Fruit fly (Drosophila melanogaster) whole organism, embryonic: Measurements from ENCODE around the gene Npc2a.
A peak's percentile ranks its signal among the peaks of the same experiment; 100 is the strongest.

Experiments used
- CG10565 ChIP-seq: fragments of 200-800 bp; sonication (Bioruptor generic); optimal IDR thresholded peaks from 3 replicates; lab custom pipeline; 2016; ENCODE audit warnings: missing biosample characterization, mild to moderate bottlenecking, missing genetic modification characterization
- CG11085 ChIP-seq: fragments of 200-800 bp; sonication (Bioruptor generic); IDR thresholded peaks from 2 replicates; pipeline ENCODE4 v1.3.6; 2022; ENCODE audit warnings: missing biosample characterization, missing genetic modification characterization
- CG12071 ChIP-seq: fragments of 200-800 bp; sonication (Bioruptor generic); optimal IDR thresholded peaks from 3 replicates; lab custom pipeline; 2018; ENCODE audit warnings: missing biosample characterization, mild to moderate bottlenecking, missing genetic modification characterization
- CG12104 ChIP-seq: fragments of 200-800 bp; sonication (Bioruptor generic); optimal IDR thresholded peaks from 3 replicates; lab custom pipeline; 2016; ENCODE audit warnings: missing biosample characterization, missing genetic modification characterization
- CG1233 ChIP-seq: fragments of 200-800 bp; sonication (Bioruptor generic); optimal IDR thresholded peaks from 4 replicates; lab custom pipeline; 2018; ENCODE audit warnings: missing biosample characterization, mild to moderate bottlenecking, missing genetic modification characterization
- CG14860 ChIP-seq: fragments of 200-800 bp; sonication (Bioruptor generic); IDR thresholded peaks from 3 replicates; pipeline ENCODE4 v1.3.6; 2022; ENCODE audit warnings: missing biosample characterization, missing genetic modification characterization; ENCODE audit not compliant: partially characterized antibody
- CG15073 ChIP-seq: fragments of 200-800 bp; sonication (Bioruptor generic); optimal IDR thresholded peaks from 2 replicates; lab custom pipeline; 2016; ENCODE audit warnings: missing biosample characterization, missing genetic modification characterization
- CG15269 ChIP-seq: fragments of 200-800 bp; sonication (Bioruptor generic); optimal IDR thresholded peaks from 2 replicates; lab custom pipeline; 2018; ENCODE audit warnings: missing biosample characterization, mild to moderate bottlenecking, missing genetic modification characterization, moderate library complexity
- CG1529 ChIP-seq: fragments of 200-800 bp; sonication (Bioruptor generic); optimal IDR thresholded peaks from 3 replicates; lab custom pipeline; 2018; ENCODE audit warnings: missing biosample characterization, missing genetic modification characterization
- CG1602 ChIP-seq: fragments of 200-800 bp; sonication (Bioruptor generic); optimal IDR thresholded peaks from 3 replicates; lab custom pipeline; 2016; ENCODE audit warnings: missing biosample characterization, missing genetic modification characterization
- CG2129 ChIP-seq: fragments of 200-800 bp; sonication (Bioruptor generic); IDR thresholded peaks from 2 replicates; pipeline ENCODE4 v1.3.6; 2022; ENCODE audit warnings: missing biosample characterization, missing genetic modification characterization; ENCODE audit not compliant: partially characterized antibody
- CG2678 ChIP-seq: fragments of 200-800 bp; sonication (Bioruptor generic); optimal IDR thresholded peaks from 3 replicates; lab custom pipeline; 2019; ENCODE audit warnings: missing biosample characterization, mild to moderate bottlenecking, missing genetic modification characterization, moderate library complexity
- CG2875 ChIP-seq: fragments of 200-800 bp; sonication (Bioruptor generic); optimal IDR thresholded peaks from 2 replicates; lab custom pipeline; 2017; ENCODE audit warnings: missing biosample characterization, mild to moderate bottlenecking, missing genetic modification characterization, missing genetic modification reagents
- CG30403 ChIP-seq: fragments of 200-800 bp; sonication (Bioruptor generic); optimal IDR thresholded peaks from 3 replicates; lab custom pipeline; 2016; ENCODE audit warnings: missing biosample characterization, missing genetic modification characterization
- CG3726 ChIP-seq: fragments of 200-800 bp; sonication (Bioruptor generic); IDR thresholded peaks from 3 replicates; pipeline ENCODE4, ENCODE4 v1.3.6; 2022; ENCODE audit warnings: missing biosample characterization, missing genetic modification characterization
- CG3838 ChIP-seq: fragments of 200-800 bp; sonication (Bioruptor generic); optimal IDR thresholded peaks from 3 replicates; lab custom pipeline; 2016; ENCODE audit warnings: missing biosample characterization, missing genetic modification characterization
- CG4282 ChIP-seq: fragments of 200-800 bp; sonication (Bioruptor generic); optimal IDR thresholded peaks from 2 replicates; lab custom pipeline; 2016; ENCODE audit warnings: missing biosample characterization, missing genetic modification characterization
- CG4404 ChIP-seq: fragments of 200-800 bp; sonication (Bioruptor generic); IDR thresholded peaks from 2 replicates; pipeline ENCODE4 v1.3.6; 2022; ENCODE audit warnings: missing biosample characterization, missing genetic modification characterization
- CG7372 ChIP-seq: fragments of 200-800 bp; sonication (Bioruptor generic); IDR thresholded peaks from 2 replicates; pipeline ENCODE4 v1.3.6; 2022; ENCODE audit warnings: missing biosample characterization, missing genetic modification characterization
- CG8478 ChIP-seq: fragments of >200 bp; optimal IDR thresholded peaks from 2 replicates; lab custom pipeline; 2018
- CTCF ChIP-seq: fragments of 200-800 bp; sonication (Bioruptor generic); optimal IDR thresholded peaks from 2 replicates; lab custom pipeline; 2017; ENCODE audit warnings: missing biosample characterization, mild to moderate bottlenecking, missing genetic modification characterization, moderate library complexity
- Dip3 ChIP-seq: fragments of 200-800 bp; sonication (Bioruptor generic); optimal IDR thresholded peaks from 3 replicates; lab custom pipeline; 2016; ENCODE audit warnings: missing biosample characterization, missing genetic modification characterization
- MTF-1 ChIP-seq: fragments of 200-800 bp; sonication (Bioruptor generic); optimal IDR thresholded peaks from 2 replicates; lab custom pipeline; 2018; ENCODE audit warnings: missing biosample characterization, mild to moderate bottlenecking, missing genetic modification characterization, borderline replicate concordance
- NC2β ChIP-seq: fragments of 200-800 bp; sonication (Bioruptor generic); optimal IDR thresholded peaks from 2 replicates; lab custom pipeline; 2016; ENCODE audit warnings: missing biosample characterization, missing genetic modification characterization
- Poxn ChIP-seq: fragments of 200-800 bp; sonication (Bioruptor generic); IDR thresholded peaks from 2 replicates; pipeline ENCODE4 v1.3.6; 2022; ENCODE audit warnings: missing biosample characterization, missing genetic modification characterization
- Rfx ChIP-seq: fragments of 200-800 bp; sonication (Bioruptor generic); IDR thresholded peaks from 2 replicates; pipeline ENCODE4 v1.3.6; 2022; ENCODE audit warnings: missing biosample characterization, missing genetic modification characterization
- Spps ChIP-seq: fragments of 200-800 bp; sonication (Bioruptor generic); optimal IDR thresholded peaks from 2 replicates; lab custom pipeline; 2018; ENCODE audit warnings: missing biosample characterization, mild to moderate bottlenecking, missing genetic modification characterization
- abd-A ChIP-seq: fragments of 200-800 bp; sonication (Bioruptor generic); optimal IDR thresholded peaks from 3 replicates; lab custom pipeline; 2019; ENCODE audit warnings: missing biosample characterization, mild to moderate bottlenecking, missing genetic modification characterization, moderate library complexity
- bbx ChIP-seq: fragments of 200-800 bp; sonication (Bioruptor generic); IDR thresholded peaks from 2 replicates; pipeline ENCODE4 v1.3.6; 2022; ENCODE audit warnings: missing biosample characterization, missing genetic modification characterization; ENCODE audit not compliant: partially characterized antibody
- bcd ChIP-seq: fragments of 200-800 bp; sonication (Bioruptor generic); optimal IDR thresholded peaks from 2 replicates; lab custom pipeline; 2017; ENCODE audit warnings: missing biosample characterization, mild to moderate bottlenecking, missing genetic modification characterization
- ems ChIP-seq: fragments of 200-800 bp; sonication (Bioruptor generic); optimal IDR thresholded peaks from 3 replicates; lab custom pipeline; 2016; ENCODE audit warnings: missing biosample characterization, missing genetic modification characterization
- en ChIP-seq: fragments of 200-800 bp; sonication (Bioruptor generic); optimal IDR thresholded peaks from 2 replicates; lab custom pipeline; 2016; ENCODE audit warnings: missing biosample characterization, missing genetic modification characterization
- ewg ChIP-seq: fragments of 200-800 bp; sonication (Bioruptor generic); optimal IDR thresholded peaks from 3 replicates; lab custom pipeline; 2017; ENCODE audit warnings: mild to moderate bottlenecking, missing biosample characterization, missing genetic modification reagents, missing genetic modification characterization
- fd3F ChIP-seq: fragments of 200-800 bp; sonication (Bioruptor generic); optimal IDR thresholded peaks from 2 replicates; lab custom pipeline; 2018; ENCODE audit warnings: missing biosample characterization, mild to moderate bottlenecking, missing genetic modification characterization, moderate library complexity
- ftz-f1 ChIP-seq: fragments of 200-800 bp; sonication (Bioruptor generic); optimal IDR thresholded peaks from 2 replicates; lab custom pipeline; 2016; ENCODE audit warnings: missing biosample characterization, missing genetic modification characterization
- gcm2 ChIP-seq: fragments of 200-800 bp; sonication (Bioruptor generic); optimal IDR thresholded peaks from 2 replicates; lab custom pipeline; 2016; ENCODE audit warnings: missing biosample characterization, missing genetic modification characterization
- jigr1 ChIP-seq: fragments of 200-800 bp; sonication (Bioruptor generic); IDR thresholded peaks from 3 replicates; pipeline ENCODE4 v1.3.6; 2022; ENCODE audit warnings: missing biosample characterization, missing genetic modification characterization
- kah ChIP-seq: fragments of 200-800 bp; sonication (Bioruptor generic); optimal IDR thresholded peaks from 2 replicates; lab custom pipeline; 2018; ENCODE audit warnings: missing biosample characterization, mild to moderate bottlenecking, missing genetic modification characterization
- kay ChIP-seq: fragments of 200-800 bp; sonication (Bioruptor generic); optimal IDR thresholded peaks from 2 replicates; lab custom pipeline; 2016; ENCODE audit warnings: missing biosample characterization, missing genetic modification characterization
- mam ChIP-seq: fragments of 200-800 bp; sonication (Bioruptor generic); optimal IDR thresholded peaks from 3 replicates; lab custom pipeline; 2016; ENCODE audit warnings: missing biosample characterization, missing genetic modification characterization
- nmo ChIP-seq: fragments of 200-800 bp; sonication (Bioruptor generic); optimal IDR thresholded peaks from 2 replicates; lab custom pipeline; 2018; ENCODE audit warnings: missing biosample characterization, mild to moderate bottlenecking, missing genetic modification characterization, moderate library complexity
- peb ChIP-seq: fragments of 200-800 bp; sonication (Bioruptor generic); IDR thresholded peaks from 2 replicates; pipeline ENCODE4 v1.3.6; 2022; ENCODE audit warnings: missing biosample characterization, missing genetic modification characterization
- phol ChIP-seq: fragments of 200-800 bp; sonication (Bioruptor generic); optimal IDR thresholded peaks from 3 replicates; lab custom pipeline; 2018; ENCODE audit warnings: missing biosample characterization, mild to moderate bottlenecking, missing genetic modification characterization, moderate library complexity
- prd ChIP-seq, 3 experiments: fragments of >200 bp in 2 of 3; fragments of 200-800 bp in 1 of 3; sonication (Bioruptor generic) in 1 of 3; optimal IDR thresholded peaks in 2 of 3; IDR thresholded peaks in 1 of 3; 2 replicates in 2 of 3; 3 replicates in 1 of 3; pipeline versions ENCODE4 v1.3.6 to Lab custom; 2017 to 2022; ENCODE audit warnings: missing biosample characterization in 1 of 3, missing genetic modification characterization in 1 of 3
- pros ChIP-seq: fragments of 200-800 bp; sonication (Bioruptor generic); optimal IDR thresholded peaks from 3 replicates; lab custom pipeline; 2019; ENCODE audit warnings: missing biosample characterization, mild to moderate bottlenecking, missing genetic modification characterization, moderate library complexity
- schlank ChIP-seq: fragments of 200-800 bp; sonication (Bioruptor generic); optimal IDR thresholded peaks from 2 replicates; lab custom pipeline; 2018; ENCODE audit warnings: missing biosample characterization, mild to moderate bottlenecking, missing genetic modification characterization
- sd ChIP-seq: fragments of 200-800 bp; sonication (Bioruptor generic); optimal IDR thresholded peaks from 3 replicates; lab custom pipeline; 2018; ENCODE audit warnings: missing biosample characterization, mild to moderate bottlenecking, missing genetic modification characterization, moderate library complexity
- sens ChIP-seq: fragments of 200-800 bp; sonication (Bioruptor generic); peaks from one replicate; lab custom pipeline; 2016; ENCODE audit warnings: missing biosample characterization, missing genetic modification characterization
- sim ChIP-seq: fragments of 200-800 bp; sonication (Bioruptor generic); IDR thresholded peaks from 2 replicates; pipeline ENCODE4 v1.3.6; 2022; ENCODE audit warnings: missing biosample characterization, missing genetic modification characterization
- unc-4 ChIP-seq: fragments of 200-800 bp; sonication (Bioruptor generic); IDR thresholded peaks from 2 replicates; pipeline ENCODE4 v1.3.6; 2022; ENCODE audit warnings: missing biosample characterization, missing genetic modification characterization; ENCODE audit not compliant: partially characterized antibody
- wor ChIP-seq: fragments of 200-800 bp; sonication (Bioruptor generic); IDR thresholded peaks from 2 replicates; pipeline ENCODE4 v1.3.6; 2022; ENCODE audit warnings: missing biosample characterization, missing genetic modification characterization

Gene Npc2a

DNA sequence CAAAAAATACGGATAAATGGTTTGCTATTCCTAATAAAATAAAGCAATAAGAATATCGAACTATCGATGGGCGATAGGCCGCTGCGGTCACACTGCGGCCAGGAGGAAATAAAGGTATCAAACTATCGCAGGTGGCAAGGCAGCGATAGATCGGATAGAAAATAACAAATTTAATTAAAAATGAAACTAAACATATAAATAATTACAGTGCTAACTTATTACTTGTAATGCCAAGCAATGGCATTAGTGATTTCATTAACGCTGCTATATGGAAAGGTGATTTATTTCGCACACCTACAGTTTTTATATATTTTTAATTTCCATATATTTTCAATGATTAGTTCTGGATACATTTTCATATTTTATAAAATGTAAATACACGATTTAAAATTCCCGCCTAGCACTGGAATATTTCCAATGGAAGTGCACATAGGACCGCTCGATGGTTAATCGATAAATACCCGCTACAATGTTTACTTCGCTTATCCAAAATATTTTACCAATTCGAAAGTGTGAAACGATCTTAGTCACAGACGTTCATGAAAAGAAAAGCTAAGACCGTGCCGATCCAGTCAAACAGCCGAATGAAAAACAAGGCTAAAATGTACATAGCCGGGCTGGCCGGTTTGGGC lies 7.3 kb upstream of the Npc2a start, which contains the start of the genes CG15356 and CG15362 (continued):
- TF ChIP-seq fd3F (GFP tag; lab: Kevin White, UChicago), result no peak
- peak; percentile 64 for TF ChIP-seq nmo
- no peak for TF ChIP-seq CG3726 (GFP tag; lab: Robert Waterston, UW)
- TF ChIP-seq CG15269 (tag; lab: Kevin White, UChicago), result no peak
- peak; percentile 45 for TF ChIP-seq CG30403
- peak; percentile 94 for TF ChIP-seq CG2129 (GFP tag; lab: Robert Waterston, UW)
- no peak for TF ChIP-seq gcm2 (GFP tag; lab: Kevin White, UChicago)
- TF ChIP-seq phol (tag; lab: Kevin White, UChicago), result peak; percentile 61
- peak; percentile 17 for TF ChIP-seq Dip3 (GFP tag; lab: Kevin White, UChicago)
- TF ChIP-seq Spps (tag; lab: Kevin White, UChicago), result no peak
- peak; percentile 81 for TF ChIP-seq sens
- TF ChIP-seq kah (GFP tag; lab: Kevin White, UChicago), result peak; percentile 53
- no peak for TF ChIP-seq wor (GFP tag; lab: Robert Waterston, UW)
- TF ChIP-seq schlank (tag; lab: Kevin White, UChicago), result no peak
- no peak for TF ChIP-seq CG3838 (GFP tag; lab: Kevin White, UChicago)
- peak; percentile 99 for TF ChIP-seq bbx (GFP tag; lab: Robert Waterston, UW)
- peak; percentile 99 for TF ChIP-seq unc-4
- no peak for TF ChIP-seq pros
- TF ChIP-seq CG7372 (GFP tag; lab: Robert Waterston, UW), result no peak
- TF ChIP-seq jigr1, result peak; percentile 59; the same call in 1 of the 3 replicates
- peak; percentile 6 for TF ChIP-seq ems (GFP tag; lab: Kevin White, UChicago)
- no peak for TF ChIP-seq CG1529 (GFP tag; lab: Kevin White, UChicago)
- TF ChIP-seq NC2β (GFP tag; lab: Kevin White, UChicago), result no peak
- TF ChIP-seq abd-A (tag; lab: Kevin White, UChicago), result no peak
- no peak for TF ChIP-seq prd (optimal IDR thresholded peaks at IDR 0.05; lab: Kevin White, UChicago)
- TF ChIP-seq prd (GFP tag; IDR thresholded peaks at IDR 0.05; lab: Robert Waterston, UW), result peak; percentile 40; the same call in 1 of the 3 replicates
- no peak for TF ChIP-seq MTF-1 (GFP tag; lab: Kevin White, UChicago)
- no peak for TF ChIP-seq CG12104 (GFP tag; lab: Kevin White, UChicago)
- no peak for TF ChIP-seq CG15073 (GFP tag; lab: Kevin White, UChicago)
- no peak for TF ChIP-seq peb (GFP tag; lab: Robert Waterston, UW)
- TF ChIP-seq CG2678, result no peak
- TF ChIP-seq CG10565 (GFP tag; lab: Kevin White, UChicago), result no peak
- no peak for TF ChIP-seq CG8478 (lab: Kevin White, UChicago)
- TF ChIP-seq CG4282 (GFP tag; lab: Kevin White, UChicago), result no peak
- TF ChIP-seq ewg (GFP tag; lab: Kevin White, UChicago), result no peak
- TF ChIP-seq bcd, result peak; percentile 62
- no peak for TF ChIP-seq Poxn
- no peak for TF ChIP-seq CG11085
- TF ChIP-seq CG14860, result peak; percentile 98
- TF ChIP-seq sd, result no peak
- TF ChIP-seq CTCF, result peak; percentile 17
- peak; percentile 2 for TF ChIP-seq CG1602 (GFP tag; lab: Kevin White, UChicago)
- no peak for TF ChIP-seq kay (GFP tag; lab: Kevin White, UChicago)
- no peak for TF ChIP-seq en (GFP tag; lab: Kevin White, UChicago)
- peak; percentile 19 for TF ChIP-seq CG1233 (GFP tag; lab: Kevin White, UChicago)
- peak; percentile 15 for TF ChIP-seq mam
- TF ChIP-seq CG4404 (GFP tag; lab: Robert Waterston, UW), result no peak
- TF ChIP-seq CG12071 (GFP tag; lab: Kevin White, UChicago), result no peak
- TF ChIP-seq CG2875 (GFP tag; lab: Kevin White, UChicago), result peak; percentile 4
- TF ChIP-seq sim (GFP tag; lab: Robert Waterston, UW), result no peak
- no peak for TF ChIP-seq ftz-f1 (GFP tag; lab: Kevin White, UChicago)
- peak; percentile 78 for TF ChIP-seq Rfx (GFP tag; lab: Robert Waterston, UW)
